Fruit fly (Drosophila melanogaster): Measurements from ENCODE around the gene knrl.

- TF ChIP-seq toe (GFP tag; optimal IDR thresholded peaks at IDR 0.05) (no peak), CG33017 (tag; optimal IDR thresholded peaks at IDR 0.05) (no peak), CG14711 (tag; optimal IDR thresholded peaks at IDR 0.05) (no peak), Clk (GFP tag; optimal IDR thresholded peaks at IDR 0.05) (no peak), CG5204 (GFP tag; optimal IDR thresholded peaks at IDR 0.05) (no peak), CG7045 (GFP tag; optimal IDR thresholded peaks at IDR 0.05) (no peak), ovo (GFP tag; optimal IDR thresholded peaks at IDR 0.05) (no peak), CG7101 (tag; optimal IDR thresholded peaks at IDR 0.05) (no peak), Mnt (GFP tag; optimal IDR thresholded peaks at IDR 0.05) (no peak), CG12768 (GFP tag; optimal IDR thresholded peaks at IDR 0.05) (no peak)
Observed at dm6 chr3L:20580614-20581013, 39.8 kb downstream of the knrl start.

All from whole organism, adult.